Worm (Caenorhabditis elegans) whole organism, L1 larva: ENCODE results near the gene wht-7.
A peak's percentile ranks its signal among the peaks of the same experiment; 100 is the strongest.

Experiments
- C16A3.4 ChIP-seq: fragments of 150-350 bp; optimal IDR thresholded peaks from 2 replicates; lab custom pipeline; 2014; ENCODE audit warnings: missing biosample characterization, missing genetic modification characterization
- C34B4.2 ChIP-seq: sonication (generic microtip); optimal IDR thresholded peaks from 2 replicates; lab custom pipeline; 2017; ENCODE audit warnings: mild to moderate bottlenecking, missing genetic modification characterization, missing compliant biosample characterization
- Y116A8C.19 ChIP-seq: sonication (generic microtip); optimal IDR thresholded peaks from 2 replicates; lab custom pipeline; 2016; ENCODE audit warnings: missing compliant biosample characterization, missing genetic modification characterization, borderline replicate concordance
- aha-1 ChIP-seq: fragments of 150-350 bp; optimal IDR thresholded peaks from 2 replicates; lab custom pipeline; 2014; ENCODE audit warnings: missing biosample characterization, missing genetic modification characterization
- alr-1 ChIP-seq: fragments of 200-800 bp; sonication (Bioruptor generic); optimal IDR thresholded peaks from 2 replicates; lab custom pipeline; 2018; ENCODE audit warnings: borderline replicate concordance, mild to moderate bottlenecking, missing genetic modification characterization, missing compliant biosample characterization
- blmp-1 ChIP-seq: fragments of 150-350 bp; optimal IDR thresholded peaks from 2 replicates; lab custom pipeline; 2014; ENCODE audit warnings: missing biosample characterization, missing genetic modification characterization
- ceh-88 ChIP-seq: fragments of 200-800 bp; sonication (Bioruptor generic); IDR thresholded peaks from 2 replicates; pipeline ENCODE4 v1.3.6; 2022; ENCODE audit warnings: missing genetic modification characterization, missing compliant biosample characterization
- dpl-1 ChIP-seq, 3 experiments: fragments of 150-350 bp in 2 of 3; sonication (generic microtip) in 1 of 3; optimal IDR thresholded peaks; 2 replicates each; lab custom pipeline; 2014 to 2017; ENCODE audit warnings: missing biosample characterization in 3 of 3, missing genetic modification characterization in 3 of 3, missing genetic modification reagents in 3 of 3
- dsc-1 ChIP-seq: sonication (generic microtip); optimal IDR thresholded peaks from 2 replicates; lab custom pipeline; 2016; ENCODE audit warnings: mild to moderate bottlenecking, missing genetic modification characterization, missing compliant biosample characterization
- elt-3 ChIP-seq, 6 experiments: fragments of 150-350 bp in 1 of 6; sonication (generic microtip); optimal IDR thresholded peaks; 2 replicates each; lab custom pipeline; 2017 to 2018; ENCODE audit warnings: missing biosample characterization in 6 of 6, missing genetic modification characterization in 6 of 6, inconsistent platforms in 1 of 6
- fkh-10 ChIP-seq: sonication (generic microtip); optimal IDR thresholded peaks from 2 replicates; lab custom pipeline; 2017; ENCODE audit warnings: missing biosample characterization, missing genetic modification reagents, missing genetic modification characterization
- grh-1 ChIP-seq: fragments of 200-800 bp; sonication (Bioruptor generic); IDR thresholded peaks from 2 replicates; pipeline ENCODE4 v1.3.6; 2022; ENCODE audit warnings: missing genetic modification reagents, missing genetic modification characterization, missing compliant biosample characterization
- hlh-4 ChIP-seq: sonication (generic microtip); optimal IDR thresholded peaks from 2 replicates; lab custom pipeline; 2016; ENCODE audit warnings: mild to moderate bottlenecking, missing genetic modification characterization, missing compliant biosample characterization
- hpl-2 ChIP-seq: fragments of 150-350 bp; optimal IDR thresholded peaks from 2 replicates; lab custom pipeline; 2014; ENCODE audit warnings: missing biosample characterization, missing genetic modification reagents, missing genetic modification characterization
- isw-1 ChIP-seq: fragments of 200-800 bp; sonication (Bioruptor generic); IDR thresholded peaks from 2 replicates; pipeline ENCODE4 v1.3.6; 2022; ENCODE audit warnings: missing genetic modification characterization, missing compliant biosample characterization
- jun-1 ChIP-seq: fragments of 150-350 bp; optimal IDR thresholded peaks from 2 replicates; lab custom pipeline; 2014; ENCODE audit warnings: missing biosample characterization, missing genetic modification reagents, missing genetic modification characterization
- lin-13 ChIP-seq: fragments of 150-350 bp; optimal IDR thresholded peaks from 2 replicates; lab custom pipeline; 2014; ENCODE audit warnings: missing biosample characterization, missing genetic modification reagents, missing genetic modification characterization
- lin-14 ChIP-seq: fragments of 200-800 bp; sonication (Bioruptor generic); optimal IDR thresholded peaks from 2 replicates; lab custom pipeline; 2018; ENCODE audit warnings: mild to moderate bottlenecking, missing genetic modification characterization, moderate library complexity, missing compliant biosample characterization
- lin-35 ChIP-seq, 2 experiments: fragments of 150-350 bp; optimal IDR thresholded peaks; 2 replicates each; lab custom pipeline; 2014; ENCODE audit warnings: missing biosample characterization in 2 of 2, missing genetic modification characterization in 2 of 2, missing genetic modification reagents in 2 of 2
- lir-3 ChIP-seq: sonication (generic microtip); optimal IDR thresholded peaks from 2 replicates; lab custom pipeline; 2016; ENCODE audit warnings: mild to moderate bottlenecking, missing genetic modification characterization, moderate library complexity, missing compliant biosample characterization; ENCODE audit not compliant: poor library complexity
- lsy-2 ChIP-seq, 2 experiments: fragments of 150-350 bp; optimal IDR thresholded peaks; 2 replicates each; lab custom pipeline; 2014; ENCODE audit warnings: missing biosample characterization in 2 of 2, missing genetic modification characterization in 2 of 2
- mab-9 ChIP-seq: fragments of 200-800 bp; sonication (Bioruptor generic); IDR thresholded peaks from 2 replicates; pipeline ENCODE4 v1.3.6; 2022; ENCODE audit warnings: missing genetic modification reagents, missing genetic modification characterization, missing compliant biosample characterization
- mdl-1 ChIP-seq, 2 experiments: fragments of 150-350 bp; optimal IDR thresholded peaks; 2 replicates each; lab custom pipeline; 2014 to 2017; ENCODE audit warnings: missing biosample characterization in 2 of 2, missing genetic modification characterization in 2 of 2, inconsistent platforms in 1 of 2
- mep-1 ChIP-seq: fragments of 150-350 bp; optimal IDR thresholded peaks from 2 replicates; lab custom pipeline; 2014; ENCODE audit warnings: missing biosample characterization, missing genetic modification characterization
- nhr-11 ChIP-seq: fragments of 150-350 bp; optimal IDR thresholded peaks from 2 replicates; lab custom pipeline; 2014; ENCODE audit warnings: missing biosample characterization, missing genetic modification characterization
- nhr-12 ChIP-seq: sonication (generic microtip); optimal IDR thresholded peaks from 2 replicates; lab custom pipeline; 2017; ENCODE audit warnings: missing biosample characterization, missing genetic modification characterization
- nhr-20 ChIP-seq: sonication (generic microtip); optimal IDR thresholded peaks from 2 replicates; lab custom pipeline; 2016; ENCODE audit warnings: mild to moderate bottlenecking, missing genetic modification characterization, missing compliant biosample characterization
- nhr-28 ChIP-seq: fragments of 150-350 bp; optimal IDR thresholded peaks from 2 replicates; lab custom pipeline; 2014; ENCODE audit warnings: missing biosample characterization, missing genetic modification characterization
- nhr-71 ChIP-seq: sonication (generic microtip); optimal IDR thresholded peaks from 2 replicates; lab custom pipeline; 2016; ENCODE audit warnings: mild to moderate bottlenecking, missing genetic modification characterization, moderate library complexity, missing compliant biosample characterization
- nhr-77 ChIP-seq: fragments of 150-350 bp; optimal IDR thresholded peaks from 2 replicates; lab custom pipeline; 2014; ENCODE audit warnings: missing biosample characterization, missing genetic modification characterization
- nhr-85 ChIP-seq: sonication (generic microtip); peaks from one replicate; lab custom pipeline; 2016; ENCODE audit warnings: missing genetic modification characterization, inconsistent platforms, missing compliant biosample characterization
- nhr-90 ChIP-seq: sonication (generic microtip); optimal IDR thresholded peaks from 2 replicates; lab custom pipeline; 2016; ENCODE audit warnings: mild to moderate bottlenecking, missing genetic modification characterization, missing compliant biosample characterization; ENCODE audit not compliant: poor library complexity
- pag-3 ChIP-seq: sonication (generic microtip); optimal IDR thresholded peaks from 2 replicates; lab custom pipeline; 2017; ENCODE audit warnings: missing genetic modification characterization, mild to moderate bottlenecking, missing compliant biosample characterization, antibody characterized with exemption, borderline replicate concordance; ENCODE audit not compliant: insufficient read depth
- pqm-1 ChIP-seq: sonication (generic microtip); optimal IDR thresholded peaks from 3 replicates; lab custom pipeline; 2017; ENCODE audit warnings: missing biosample characterization, missing genetic modification characterization
- rnt-1 ChIP-seq: sonication (generic microtip); optimal IDR thresholded peaks from 2 replicates; lab custom pipeline; 2016; ENCODE audit warnings: mild to moderate bottlenecking, missing genetic modification characterization, moderate library complexity, missing compliant biosample characterization
- skn-1 ChIP-seq: fragments of 150-350 bp; optimal IDR thresholded peaks from 2 replicates; lab custom pipeline; 2014; ENCODE audit warnings: missing biosample characterization, missing genetic modification characterization
- snu-23 ChIP-seq: sonication (generic microtip); optimal IDR thresholded peaks from 2 replicates; lab custom pipeline; 2016; ENCODE audit warnings: missing genetic modification characterization, missing compliant biosample characterization
- sptf-1 ChIP-seq: fragments of 150-350 bp; optimal IDR thresholded peaks from 2 replicates; lab custom pipeline; 2014; ENCODE audit warnings: missing biosample characterization, missing genetic modification characterization
- sup-37 ChIP-seq: fragments of 200-800 bp; sonication (Bioruptor generic); optimal IDR thresholded peaks from 2 replicates; lab custom pipeline; 2018; ENCODE audit warnings: mild to moderate bottlenecking, missing genetic modification characterization, missing compliant biosample characterization
- swsn-7 ChIP-seq: sonication (generic microtip); optimal IDR thresholded peaks from 2 replicates; lab custom pipeline; 2016; ENCODE audit warnings: missing genetic modification characterization, missing compliant biosample characterization
- unc-130 ChIP-seq: fragments of 150-350 bp; optimal IDR thresholded peaks from 2 replicates; lab custom pipeline; 2017; ENCODE audit warnings: missing biosample characterization, missing genetic modification characterization, inconsistent platforms
- unc-30 ChIP-seq: sonication (generic microtip); optimal IDR thresholded peaks from 2 replicates; lab custom pipeline; 2017; ENCODE audit warnings: missing biosample characterization, missing genetic modification characterization
- unc-62 ChIP-seq: fragments of 150-350 bp; optimal IDR thresholded peaks from 2 replicates; lab custom pipeline; 2014; ENCODE audit warnings: missing biosample characterization, missing genetic modification reagents, missing genetic modification characterization
- unc-98 ChIP-seq: fragments of 200-800 bp; sonication (Bioruptor generic); IDR thresholded peaks from 2 replicates; pipeline ENCODE4 v1.3.6; 2022; ENCODE audit warnings: missing genetic modification characterization, missing compliant biosample characterization
- vab-15 ChIP-seq: sonication (generic microtip); optimal IDR thresholded peaks from 2 replicates; lab custom pipeline; 2017; ENCODE audit warnings: missing genotype, mild to moderate bottlenecking, missing genetic modification characterization, missing compliant biosample characterization
- xbp-1 ChIP-seq: sonication (generic microtip); optimal IDR thresholded peaks from 2 replicates; lab custom pipeline; 2016; ENCODE audit warnings: missing genetic modification characterization, missing compliant biosample characterization
- zip-4 ChIP-seq: fragments of 200-800 bp; sonication (Bioruptor generic); optimal IDR thresholded peaks from 2 replicates; lab custom pipeline; 2018; ENCODE audit warnings: mild to moderate bottlenecking, missing genetic modification characterization, moderate library complexity, missing compliant biosample characterization
- ztf-4 ChIP-seq: fragments of 150-350 bp; optimal IDR thresholded peaks from 2 replicates; lab custom pipeline; 2014; ENCODE audit warnings: missing biosample characterization, missing genetic modification characterization

Gene wht-7

DNA sequence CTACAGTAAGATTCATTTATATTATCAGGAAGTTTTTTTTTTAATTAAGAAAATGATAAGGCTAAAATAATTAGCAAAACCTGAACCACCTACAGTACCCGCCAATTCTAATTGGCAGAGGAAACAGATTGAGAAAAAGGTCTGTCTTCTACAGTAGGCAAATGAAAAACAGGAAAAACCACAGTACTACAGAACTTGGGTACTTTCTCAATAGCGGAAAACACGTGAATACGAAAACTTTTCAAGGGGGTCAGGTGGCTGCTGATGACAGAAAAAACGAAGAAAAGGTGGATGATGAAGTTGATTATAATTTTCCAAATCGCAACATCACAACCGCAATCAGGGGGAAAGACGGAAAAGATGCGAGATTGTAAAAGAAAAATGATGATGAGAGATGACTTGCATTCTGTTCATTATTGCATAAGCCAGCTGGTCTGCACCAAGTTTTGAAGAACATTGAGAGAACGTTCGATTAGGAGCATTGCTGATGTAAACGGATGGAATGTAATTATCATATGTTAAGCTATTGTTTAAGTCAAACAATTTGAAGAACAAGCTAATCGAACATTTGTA lies 4.9 kb downstream of the wht-7 start:
- TF ChIP-seq nhr-71 (tag; lab: Kevin White, UChicago) (peak; percentile 44), snu-23 (GFP tag; lab: Kevin White, UChicago) (peak; percentile 42), nhr-11 (tag; lab: Kevin White, UChicago) (no peak), lsy-2 (tag; optimal IDR thresholded peaks at IDR 0.05; lab: Kevin White, UChicago) (peak in 1 of 2 experiments; percentile 65), dpl-1 (GFP tag; optimal IDR thresholded peaks at IDR 0.05; lab: Kevin White, UChicago) (no peak), unc-98 (no peak), nhr-77 (tag; lab: Kevin White, UChicago) (no peak), lin-13 (GFP tag; lab: Kevin White, UChicago) (peak; percentile 9), ceh-88 (GFP tag; lab: Robert Waterston, UW) (no peak), pqm-1 (tag; lab: Kevin White, UChicago) (no peak), blmp-1 (tag; lab: Kevin White, UChicago) (peak; percentile 86), lin-35 (GFP tag; optimal IDR thresholded peaks at IDR 0.05; lab: Kevin White, UChicago) (peak in 1 of 2 experiments; percentile 30), C16A3.4 (peak; percentile 6), nhr-90 (tag; lab: Kevin White, UChicago) (peak; percentile 9), unc-130 (tag; lab: Kevin White, UChicago) (peak; percentile 41), mdl-1 (tag; optimal IDR thresholded peaks at IDR 0.05; lab: Kevin White, UChicago) (peak in 1 of 2 experiments; percentile 71), grh-1 (no peak), jun-1 (peak; percentile 28), rnt-1 (tag; lab: Kevin White, UChicago) (peak; percentile 75), lin-14 (GFP tag; lab: Kevin White, UChicago) (peak; percentile 21), nhr-85 (tag; lab: Kevin White, UChicago) (peak; percentile 76), zip-4 (GFP tag; lab: Kevin White, UChicago) (no peak), elt-3 (tag; optimal IDR thresholded peaks at IDR 0.05; lab: Kevin White, UChicago) (peak in 3 of 6 experiments; percentile 40 to 91 (median 52)), mep-1 (tag; lab: Kevin White, UChicago) (no peak), nhr-20 (tag; lab: Kevin White, UChicago) (peak; percentile 1), nhr-28 (no peak)
- TF ChIP-seq, all 84 proteins: peak for 16

DNA sequence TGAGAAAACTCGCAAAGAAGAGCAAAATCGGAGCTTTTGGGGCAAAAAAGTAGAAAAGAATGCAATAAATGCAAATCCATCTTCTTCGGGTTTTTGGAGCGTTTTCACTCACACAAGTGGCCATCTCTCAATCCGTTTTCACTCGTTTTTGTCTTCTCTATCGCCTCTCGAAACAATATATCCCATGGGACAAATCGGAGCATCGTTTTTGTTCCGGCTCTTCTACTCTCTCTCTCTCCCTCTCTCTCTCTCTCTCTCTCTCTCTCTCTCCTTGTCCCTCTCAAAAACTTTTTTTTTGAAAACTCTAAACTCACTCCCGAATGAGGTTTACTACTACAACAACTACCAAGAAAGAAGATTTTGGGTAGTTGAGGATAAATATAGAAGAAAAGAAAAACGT lies 7.9 kb downstream of the wht-7 start:
- TF ChIP-seq hpl-2 (GFP tag; lab: Kevin White, UChicago) (no peak), pag-3 (tag; lab: Kevin White, UChicago) (no peak), nhr-20 (tag; lab: Kevin White, UChicago) (no peak), lsy-2 (tag; optimal IDR thresholded peaks at IDR 0.05; lab: Kevin White, UChicago) (peak in 1 of 2 experiments; percentile 32), nhr-28 (no peak), skn-1 (no peak), unc-30 (tag; lab: Kevin White, UChicago) (no peak), pqm-1 (tag; lab: Kevin White, UChicago) (no peak), nhr-12 (tag; lab: Kevin White, UChicago) (no peak), alr-1 (tag; lab: Kevin White, UChicago) (no peak), unc-98 (no peak), dsc-1 (no peak), mdl-1 (tag; optimal IDR thresholded peaks at IDR 0.05; lab: Kevin White, UChicago) (no peak), C34B4.2 (tag; lab: Kevin White, UChicago) (no peak), dpl-1 (GFP tag; optimal IDR thresholded peaks at IDR 0.05; lab: Kevin White, UChicago) (no peak), lir-3 (no peak), lin-35 (GFP tag; optimal IDR thresholded peaks at IDR 0.05; lab: Kevin White, UChicago) (no peak), nhr-11 (tag; lab: Kevin White, UChicago) (no peak), nhr-85 (tag; lab: Kevin White, UChicago) (no peak), xbp-1 (tag; lab: Kevin White, UChicago) (no peak), swsn-7 (tag; lab: Kevin White, UChicago) (no peak), ztf-4 (no peak), jun-1 (no peak), snu-23 (GFP tag; lab: Kevin White, UChicago) (peak; percentile 10), aha-1 (no peak), vab-15 (tag; lab: Kevin White, UChicago) (no peak), nhr-90 (tag; lab: Kevin White, UChicago) (no peak), isw-1 (GFP tag; lab: Robert Waterston, UW) (no peak), sup-37 (GFP tag; lab: Kevin White, UChicago) (no peak), lin-14 (GFP tag; lab: Kevin White, UChicago) (peak; percentile 79), fkh-10 (peak; percentile 50), hlh-4 (tag; lab: Kevin White, UChicago) (no peak), Y116A8C.19 (tag; lab: Kevin White, UChicago) (no peak), mab-9 (GFP tag; lab: Robert Waterston, UW) (peak; percentile 59; the same call in 1 of the 2 replicates), sptf-1 (no peak), unc-62 (GFP tag; lab: Kevin White, UChicago) (no peak)
